Worm (Caenorhabditis elegans) whole organism, L1 larva: ENCODE measurements around the gene C46E10.8.
A peak's percentile ranks its signal among the peaks of the same experiment; 100 is the strongest.
"Not testable (repeated sequence)": the region's sequence is repeated elsewhere in the genome, so short reads cannot be mapped to it uniquely, and the experiment has no call there.

Source experiments
- C04F5.9 ChIP-seq: sonication (generic microtip); optimal IDR thresholded peaks from 2 replicates; lab custom pipeline; 2016; ENCODE audit warnings: missing genetic modification characterization, missing compliant biosample characterization
- C34B4.2 ChIP-seq: sonication (generic microtip); optimal IDR thresholded peaks from 2 replicates; lab custom pipeline; 2017; ENCODE audit warnings: mild to moderate bottlenecking, missing genetic modification characterization, missing compliant biosample characterization
- F16B12.6 ChIP-seq: fragments of 150-350 bp; optimal IDR thresholded peaks from 2 replicates; lab custom pipeline; 2014; ENCODE audit warnings: missing biosample characterization, missing genetic modification characterization
- Y116A8C.19 ChIP-seq: sonication (generic microtip); optimal IDR thresholded peaks from 2 replicates; lab custom pipeline; 2016; ENCODE audit warnings: missing compliant biosample characterization, missing genetic modification characterization, borderline replicate concordance
- aha-1 ChIP-seq: fragments of 150-350 bp; optimal IDR thresholded peaks from 2 replicates; lab custom pipeline; 2014; ENCODE audit warnings: missing biosample characterization, missing genetic modification characterization
- ama-1 ChIP-seq: fragments of 150-350 bp; optimal IDR thresholded peaks from 2 replicates; lab custom pipeline; 2014
- blmp-1 ChIP-seq: fragments of 150-350 bp; optimal IDR thresholded peaks from 2 replicates; lab custom pipeline; 2014; ENCODE audit warnings: missing biosample characterization, missing genetic modification characterization
- ces-1 ChIP-seq: fragments of 150-350 bp; optimal IDR thresholded peaks from 2 replicates; lab custom pipeline; 2014; ENCODE audit warnings: missing biosample characterization, missing genetic modification reagents, missing genetic modification characterization
- dpl-1 ChIP-seq, 3 experiments: fragments of 150-350 bp in 2 of 3; sonication (generic microtip) in 1 of 3; optimal IDR thresholded peaks; 2 replicates each; lab custom pipeline; 2014 to 2017; ENCODE audit warnings: missing biosample characterization in 3 of 3, missing genetic modification characterization in 3 of 3, missing genetic modification reagents in 3 of 3
- efl-1 ChIP-seq, 4 experiments: fragments of 150-350 bp; optimal IDR thresholded peaks in 3 of 4; peaks in 1 of 4; 1 replicate in 1 of 4; 2 replicates in 3 of 4; lab custom pipeline; 2014; ENCODE audit warnings: missing biosample characterization in 2 of 4, missing genetic modification characterization in 2 of 4, missing genetic modification reagents in 2 of 4
- egl-27 ChIP-seq, 2 experiments: fragments of 150-350 bp in 1 of 2; sonication (generic microtip); optimal IDR thresholded peaks; 3 replicates each; lab custom pipeline; 2017 to 2018; ENCODE audit warnings: missing biosample characterization in 2 of 2, missing genetic modification characterization in 2 of 2, missing genetic modification reagents in 2 of 2
- fkh-8 ChIP-seq: sonication (generic microtip); optimal IDR thresholded peaks from 2 replicates; lab custom pipeline; 2016; ENCODE audit warnings: mild to moderate bottlenecking, missing genetic modification characterization, missing compliant biosample characterization
- hlh-4 ChIP-seq: sonication (generic microtip); optimal IDR thresholded peaks from 2 replicates; lab custom pipeline; 2016; ENCODE audit warnings: mild to moderate bottlenecking, missing genetic modification characterization, missing compliant biosample characterization
- irx-1 ChIP-seq: sonication (generic microtip); optimal IDR thresholded peaks from 2 replicates; lab custom pipeline; 2016; ENCODE audit warnings: missing genetic modification characterization, missing compliant biosample characterization
- lin-15B ChIP-seq: fragments of 150-350 bp; sonication (generic microtip); optimal IDR thresholded peaks from 3 replicates; lab custom pipeline; 2014; ENCODE audit warnings: missing biosample characterization, missing genetic modification characterization
- lin-35 ChIP-seq, 2 experiments: fragments of 150-350 bp; optimal IDR thresholded peaks; 2 replicates each; lab custom pipeline; 2014; ENCODE audit warnings: missing biosample characterization in 2 of 2, missing genetic modification characterization in 2 of 2, missing genetic modification reagents in 2 of 2
- lin-39 ChIP-seq: fragments of 150-350 bp; optimal IDR thresholded peaks from 2 replicates; lab custom pipeline; 2014; ENCODE audit warnings: missing biosample characterization, missing genetic modification reagents, missing genetic modification characterization
- mab-9 ChIP-seq: fragments of 200-800 bp; sonication (Bioruptor generic); IDR thresholded peaks from 2 replicates; pipeline ENCODE4 v1.3.6; 2022; ENCODE audit warnings: missing genetic modification reagents, missing genetic modification characterization, missing compliant biosample characterization
- nhr-237 ChIP-seq: fragments of 150-350 bp; optimal IDR thresholded peaks from 2 replicates; lab custom pipeline; 2014; ENCODE audit warnings: missing biosample characterization, missing genetic modification characterization
- nhr-71 ChIP-seq: sonication (generic microtip); optimal IDR thresholded peaks from 2 replicates; lab custom pipeline; 2016; ENCODE audit warnings: mild to moderate bottlenecking, missing genetic modification characterization, moderate library complexity, missing compliant biosample characterization
- nhr-76 ChIP-seq: sonication (generic microtip); optimal IDR thresholded peaks from 2 replicates; lab custom pipeline; 2017; ENCODE audit warnings: missing biosample characterization, missing genetic modification characterization
- nhr-85 ChIP-seq: sonication (generic microtip); peaks from one replicate; lab custom pipeline; 2016; ENCODE audit warnings: missing genetic modification characterization, inconsistent platforms, missing compliant biosample characterization
- pag-3 ChIP-seq: sonication (generic microtip); optimal IDR thresholded peaks from 2 replicates; lab custom pipeline; 2017; ENCODE audit warnings: missing genetic modification characterization, mild to moderate bottlenecking, missing compliant biosample characterization, antibody characterized with exemption, borderline replicate concordance; ENCODE audit not compliant: insufficient read depth
- pax-3 ChIP-seq: fragments of 200-800 bp; sonication (Bioruptor generic); optimal IDR thresholded peaks from 2 replicates; lab custom pipeline; 2018; ENCODE audit warnings: mild to moderate bottlenecking, missing genetic modification characterization, moderate library complexity, missing compliant biosample characterization
- pqm-1 ChIP-seq: sonication (generic microtip); optimal IDR thresholded peaks from 3 replicates; lab custom pipeline; 2017; ENCODE audit warnings: missing biosample characterization, missing genetic modification characterization
- rnt-1 ChIP-seq: sonication (generic microtip); optimal IDR thresholded peaks from 2 replicates; lab custom pipeline; 2016; ENCODE audit warnings: mild to moderate bottlenecking, missing genetic modification characterization, moderate library complexity, missing compliant biosample characterization
- skn-1 ChIP-seq: fragments of 150-350 bp; optimal IDR thresholded peaks from 2 replicates; lab custom pipeline; 2014; ENCODE audit warnings: missing biosample characterization, missing genetic modification characterization
- sox-4 ChIP-seq: sonication (generic microtip); optimal IDR thresholded peaks from 2 replicates; lab custom pipeline; 2016; ENCODE audit warnings: missing genetic modification characterization, missing compliant biosample characterization
- swsn-7 ChIP-seq: sonication (generic microtip); optimal IDR thresholded peaks from 2 replicates; lab custom pipeline; 2016; ENCODE audit warnings: missing genetic modification characterization, missing compliant biosample characterization
- unc-130 ChIP-seq: fragments of 150-350 bp; optimal IDR thresholded peaks from 2 replicates; lab custom pipeline; 2017; ENCODE audit warnings: missing biosample characterization, missing genetic modification characterization, inconsistent platforms
- unc-30 ChIP-seq: sonication (generic microtip); optimal IDR thresholded peaks from 2 replicates; lab custom pipeline; 2017; ENCODE audit warnings: missing biosample characterization, missing genetic modification characterization
- unc-98 ChIP-seq: fragments of 200-800 bp; sonication (Bioruptor generic); IDR thresholded peaks from 2 replicates; pipeline ENCODE4 v1.3.6; 2022; ENCODE audit warnings: missing genetic modification characterization, missing compliant biosample characterization
- vab-15 ChIP-seq: sonication (generic microtip); optimal IDR thresholded peaks from 2 replicates; lab custom pipeline; 2017; ENCODE audit warnings: missing genotype, mild to moderate bottlenecking, missing genetic modification characterization, missing compliant biosample characterization
- ztf-4 ChIP-seq: fragments of 150-350 bp; optimal IDR thresholded peaks from 2 replicates; lab custom pipeline; 2014; ENCODE audit warnings: missing biosample characterization, missing genetic modification characterization

Gene C46E10.8

ce11 chrII:3764486-3764885 is 36.6 kb upstream of the C46E10.8 start, which contains the start of gene srx-112:
TSS of gene srx-112 (minus strand) at chrII:3764586.
- TF ChIP-seq ztf-4 (tag; lab: Kevin White, UChicago) (no peak), lin-15B (tag; lab: Kevin White, UChicago) (no peak), F16B12.6 (tag; lab: Kevin White, UChicago) (no peak), blmp-1 (no peak), efl-1 (optimal IDR thresholded peaks at IDR 0.05; lab: Kevin White, UChicago) (no peak), efl-1 (GFP tag; optimal IDR thresholded peaks at IDR 0.05 in 1 of 2; lab: Kevin White, UChicago) (no peak)

ce11 chrII:3761599-3761998 is 33.7 kb upstream of the C46E10.8 start, which contains the start of gene T24E12.6:
TSS of gene T24E12.6 (minus strand) at chrII:3761699.
- TF ChIP-seq pax-3 (tag; lab: Kevin White, UChicago); ama-1 (lab: Kevin White, UChicago); skn-1 (tag; lab: Kevin White, UChicago): not testable (repeated sequence)

ce11 chrII:3759010-3759409 is 31.1 kb upstream of the C46E10.8 start, which contains the start of gene T24E12.12:
TSS of gene T24E12.12 (plus strand) at chrII:3759290.
- TF ChIP-seq nhr-85 (tag; lab: Kevin White, UChicago) (no peak), fkh-8 (tag; lab: Kevin White, UChicago) (peak; percentile 55), nhr-71 (tag; lab: Kevin White, UChicago) (peak; percentile 52)
- TF ChIP-seq, all 84 proteins: peak for 2

- TF ChIP-seq C34B4.2 (tag; lab: Kevin White, UChicago) (no peak), rnt-1 (tag; lab: Kevin White, UChicago) (no peak), mab-9 (GFP tag; lab: Robert Waterston, UW) (no peak), skn-1 (tag; lab: Kevin White, UChicago) (no peak), pag-3 (no peak), unc-130 (no peak), sox-4 (no peak), blmp-1 (no peak), aha-1 (tag; lab: Kevin White, UChicago) (no peak), C04F5.9 (no peak), dpl-1 (GFP tag; optimal IDR thresholded peaks at IDR 0.05; lab: Kevin White, UChicago) (no peak), unc-98 (no peak), swsn-7 (tag; lab: Kevin White, UChicago) (no peak)
Observed at ce11 chrII:3757499-3757898, 29.6 kb upstream of the C46E10.8 start, which contains the start of gene srx-111. TSS of gene srx-111 (plus strand) at chrII:3757799.

- no peak for TF ChIP-seq lin-39 (tag; lab: Kevin White, UChicago)
- no peak for TF ChIP-seq mab-9 (GFP tag; lab: Robert Waterston, UW)
- TF ChIP-seq ama-1 (lab: Kevin White, UChicago): no peak
- no peak for TF ChIP-seq ztf-4 (tag; lab: Kevin White, UChicago)
- no peak for TF ChIP-seq irx-1
- no peak for TF ChIP-seq blmp-1
- no peak for TF ChIP-seq unc-30 (tag; lab: Kevin White, UChicago)
- no peak for TF ChIP-seq fkh-8 (tag; lab: Kevin White, UChicago)
- TF ChIP-seq hlh-4: no peak
- no peak for TF ChIP-seq egl-27 (tag; optimal IDR thresholded peaks at IDR 0.05; lab: Kevin White, UChicago)
- TF ChIP-seq nhr-237 (tag; lab: Kevin White, UChicago): no peak
- TF ChIP-seq ces-1 (GFP tag; lab: Kevin White, UChicago): no peak
- no peak for TF ChIP-seq pqm-1 (tag; lab: Kevin White, UChicago)
- no peak for TF ChIP-seq Y116A8C.19
- no peak for TF ChIP-seq swsn-7 (tag; lab: Kevin White, UChicago)
- no peak for TF ChIP-seq lin-15B (tag; lab: Kevin White, UChicago)
- no peak for TF ChIP-seq lin-35 (GFP tag; optimal IDR thresholded peaks at IDR 0.05; lab: Kevin White, UChicago)
- no peak for TF ChIP-seq vab-15 (tag; lab: Kevin White, UChicago)
- no peak for TF ChIP-seq nhr-76 (tag; lab: Kevin White, UChicago)
Observed at ce11 chrII:3753598-3753997, 25.7 kb upstream of the C46E10.8 start, which contains the start of gene rcd-1. TSS of gene rcd-1 (plus strand) at chrII:3753898.
